Fruit fly (Drosophila melanogaster): ENCODE results near the gene Femcoat.

The Femcoat gene

dm6 chrX:4202235-4202794, 40.3 kb downstream of the Femcoat start (continued):
- TF ChIP-seq gem (tag; optimal IDR thresholded peaks at IDR 0.05) (peak; percentile 49), CG12236 (GFP tag; optimal IDR thresholded peaks at IDR 0.05) (peak; percentile 24), Fer3 (tag; optimal IDR thresholded peaks at IDR 0.05) (peak; percentile 46), CG3407 (GFP tag; optimal IDR thresholded peaks at IDR 0.05) (peak; percentile 57), Dp (GFP tag; optimal IDR thresholded peaks at IDR 0.05) (no peak), CG10274 (GFP tag; optimal IDR thresholded peaks at IDR 0.05) (no peak), CG13424 (tag; optimal IDR thresholded peaks at IDR 0.05) (peak; percentile 32), HmgD (GFP tag; optimal IDR thresholded peaks at IDR 0.05) (no peak), CG11695 (GFP tag; IDR thresholded peaks at IDR 0.05) (no peak; the same call in 2 of the 3 replicates), wek (GFP tag; optimal IDR thresholded peaks at IDR 0.05) (peak; percentile 46), inv (GFP tag; IDR thresholded peaks at IDR 0.05; ENCODE audit: partially characterized antibody) (no peak), unpg (GFP tag; optimal IDR thresholded peaks at IDR 0.05) (peak; percentile 40), CG7786 (GFP tag; optimal IDR thresholded peaks at IDR 0.05) (no peak), CHES-1-like (GFP tag; optimal IDR thresholded peaks at IDR 0.05) (peak; percentile 7), pita (GFP tag; optimal IDR thresholded peaks at IDR 0.05) (no peak), Meics (GFP tag; optimal IDR thresholded peaks at IDR 0.05) (peak; percentile 48), CG10267 (tag; optimal IDR thresholded peaks at IDR 0.05) (peak; percentile 12), mld (GFP tag; IDR thresholded peaks at IDR 0.05; ENCODE audit: partially characterized antibody) (no peak), CG6254 (GFP tag; optimal IDR thresholded peaks at IDR 0.05) (peak; percentile 16), CG11398 (GFP tag; optimal IDR thresholded peaks at IDR 0.05) (no peak), CG12769 (tag; optimal IDR thresholded peaks at IDR 0.05) (peak; percentile 10), Stat92E (GFP tag; optimal IDR thresholded peaks at IDR 0.05) (no peak), pan (optimal IDR thresholded peaks at IDR 0.05) (no peak), pan (GFP tag; optimal IDR thresholded peaks at IDR 0.05 in 1 of 2, IDR thresholded peaks at IDR 0.05 in 1 of 2) (no peak), nerfin-1 (tag; optimal IDR thresholded peaks at IDR 0.05) (peak; percentile 13), ac (GFP tag; optimal IDR thresholded peaks at IDR 0.05) (peak; percentile 51), CG6175 (GFP tag; IDR thresholded peaks at IDR 0.05) (no peak), CG10321 (GFP tag; IDR thresholded peaks at IDR 0.05) (no peak), pum (GFP tag; optimal IDR thresholded peaks at IDR 0.05) (no peak), nau (GFP tag; optimal IDR thresholded peaks at IDR 0.05) (peak; percentile 75), vnd (GFP tag; IDR thresholded peaks at IDR 0.05; ENCODE audit: partially characterized antibody) (no peak), tup (GFP tag; optimal IDR thresholded peaks at IDR 0.05) (peak; percentile 41), Sin3A (optimal IDR thresholded peaks at IDR 0.05) (no peak), Dek (tag; optimal IDR thresholded peaks at IDR 0.05) (peak; percentile 25), MBD-R2 (GFP tag; IDR thresholded peaks at IDR 0.05) (no peak), CG13123 (GFP tag; optimal IDR thresholded peaks at IDR 0.05) (no peak), eyg (GFP tag; optimal IDR thresholded peaks at IDR 0.05) (no peak), CG8924 (tag; optimal IDR thresholded peaks at IDR 0.05) (peak; percentile 52), CG10147 (GFP tag; optimal IDR thresholded peaks at IDR 0.05) (peak; percentile 26), odd (GFP tag; optimal IDR thresholded peaks at IDR 0.05) (peak; percentile 59), ase (GFP tag; IDR thresholded peaks at IDR 0.05) (no peak), CG17359 (tag; optimal IDR thresholded peaks at IDR 0.05) (peak; percentile 51), Bgb (GFP tag; IDR thresholded peaks at IDR 0.05; ENCODE audit: partially characterized antibody) (no peak), CG7987 (GFP tag; optimal IDR thresholded peaks at IDR 0.05) (peak; percentile 78), sens-2 (GFP tag; IDR thresholded peaks at IDR 0.05) (no peak), CG5953 (GFP tag; IDR thresholded peaks at IDR 0.05) (no peak), bcd (GFP tag; optimal IDR thresholded peaks at IDR 0.05) (no peak), CG12219 (GFP tag; optimal IDR thresholded peaks at IDR 0.05) (peak; percentile 15), yki (optimal IDR thresholded peaks at IDR 0.05) (no peak), H2.0 (GFP tag; IDR thresholded peaks at IDR 0.05) (no peak)
